Worm (Caenorhabditis elegans) whole organism, L1 larva: ENCODE results near the gene cyp-34A6.

Experiments
- ama-1 ChIP-seq: fragments of 150-350 bp; optimal IDR thresholded peaks from 2 replicates; lab custom pipeline; 2014
- elt-2 ChIP-seq: sonication (generic microtip); optimal IDR thresholded peaks from 2 replicates; lab custom pipeline; 2016; ENCODE audit warnings: missing genetic modification characterization, mild to moderate bottlenecking, inconsistent platforms, missing compliant biosample characterization, missing genetic modification reagents
- fkh-8 ChIP-seq: sonication (generic microtip); optimal IDR thresholded peaks from 2 replicates; lab custom pipeline; 2016; ENCODE audit warnings: mild to moderate bottlenecking, missing genetic modification characterization, missing compliant biosample characterization
- lin-39 ChIP-seq: fragments of 150-350 bp; optimal IDR thresholded peaks from 2 replicates; lab custom pipeline; 2014; ENCODE audit warnings: missing biosample characterization, missing genetic modification reagents, missing genetic modification characterization
- mab-9 ChIP-seq: fragments of 200-800 bp; sonication (Bioruptor generic); IDR thresholded peaks from 2 replicates; pipeline ENCODE4 v1.3.6; 2022; ENCODE audit warnings: missing genetic modification reagents, missing genetic modification characterization, missing compliant biosample characterization
- nhr-28 ChIP-seq: fragments of 150-350 bp; optimal IDR thresholded peaks from 2 replicates; lab custom pipeline; 2014; ENCODE audit warnings: missing biosample characterization, missing genetic modification characterization
- sptf-1 ChIP-seq: fragments of 150-350 bp; optimal IDR thresholded peaks from 2 replicates; lab custom pipeline; 2014; ENCODE audit warnings: missing biosample characterization, missing genetic modification characterization
- unc-130 ChIP-seq: fragments of 150-350 bp; optimal IDR thresholded peaks from 2 replicates; lab custom pipeline; 2017; ENCODE audit warnings: missing biosample characterization, missing genetic modification characterization, inconsistent platforms
- vab-15 ChIP-seq: sonication (generic microtip); optimal IDR thresholded peaks from 2 replicates; lab custom pipeline; 2017; ENCODE audit warnings: missing genotype, mild to moderate bottlenecking, missing genetic modification characterization, missing compliant biosample characterization

- TF ChIP-seq fkh-8 (no peak), nhr-28 (tag; lab: Kevin White, UChicago) (no peak), unc-130 (tag; lab: Kevin White, UChicago) (no peak), mab-9 (GFP tag; lab: Robert Waterston, UW) (no peak), elt-2 (tag; lab: Kevin White, UChicago) (no peak), vab-15 (tag; lab: Kevin White, UChicago) (no peak), ama-1 (lab: Kevin White, UChicago) (no peak), sptf-1 (tag; lab: Kevin White, UChicago) (no peak), lin-39 (tag; lab: Kevin White, UChicago) (no peak)
Measured at ce11 chrV:3980228-3980933, 19.2 kb upstream of the cyp-34A6 start.
